Fruit fly (Drosophila melanogaster) Kc167 (cell line): ENCODE results near the gene Noa36.

ENCODE experiments used
- Sin3A ChIP-seq: fragments of >200 bp; optimal IDR thresholded peaks from 2 replicates; lab custom pipeline; 2018; ENCODE audit warnings: missing external identifiers
- insv ChIP-seq: fragments of >200 bp; optimal IDR thresholded peaks from 3 replicates; lab custom pipeline; 2018; ENCODE audit warnings: missing external identifiers
- psq ChIP-seq: fragments of >200 bp; optimal IDR thresholded peaks from 2 replicates; lab custom pipeline; 2017; ENCODE audit warnings: missing external identifiers
- ttk ChIP-seq: sonication (Bioruptor generic); optimal IDR thresholded peaks from 2 replicates; lab custom pipeline; 2017; ENCODE audit warnings: missing external identifiers

dm6 chr3R:28576838-28577237, 22.2 kb downstream of the Noa36 start:
- TF ChIP-seq Sin3A (lab: Kevin White, UChicago), result no peak
- TF ChIP-seq psq (lab: Kevin White, UChicago), result no peak
- no peak for TF ChIP-seq insv (lab: Kevin White, UChicago)
- no peak for TF ChIP-seq ttk (lab: Kevin White, UChicago)
